Fruit fly (Drosophila melanogaster): ENCODE results near the gene CG16986.
A peak's percentile ranks its signal among the peaks of the same experiment; 100 is the strongest.

Gene CG16986

DNA sequence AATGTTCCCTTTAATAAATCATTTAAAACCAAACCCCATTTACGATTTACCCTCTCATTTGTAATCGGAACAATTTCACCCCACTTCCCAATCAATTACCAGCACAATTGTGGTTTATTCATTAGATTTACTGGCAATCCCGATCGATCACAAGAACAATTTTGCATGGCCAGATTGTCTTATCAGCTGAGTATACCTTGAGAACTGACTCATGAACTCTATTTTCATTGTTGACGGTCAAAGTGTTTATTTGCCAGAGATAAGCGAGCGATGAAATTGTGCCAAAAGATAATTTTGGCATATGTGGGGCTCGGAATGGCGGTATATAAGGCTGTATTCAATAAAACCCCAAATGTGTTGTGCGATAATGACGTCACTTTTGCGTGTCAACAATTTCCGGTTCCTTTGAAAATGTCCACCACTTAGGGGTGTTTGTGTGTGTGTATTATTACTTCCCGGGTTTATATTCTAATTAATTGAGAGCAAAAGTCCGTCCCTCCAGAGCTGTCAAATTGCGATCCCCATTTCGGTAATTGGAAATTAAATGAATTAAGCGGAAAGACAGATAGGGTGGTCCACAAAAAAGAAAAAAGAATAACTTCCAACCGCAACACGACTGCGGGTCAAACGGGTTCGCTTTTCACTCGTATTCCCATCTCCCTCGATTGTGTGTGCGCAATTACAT is 27.1 kb upstream of the CG16986 start:
- TF ChIP-seq psq (optimal IDR thresholded peaks at IDR 0.05) (no peak), pan (optimal IDR thresholded peaks at IDR 0.05) (no peak), Dll (optimal IDR thresholded peaks at IDR 0.05) (no peak), CG8478 (optimal IDR thresholded peaks at IDR 0.05) (no peak), EcR (GFP tag; optimal IDR thresholded peaks at IDR 0.05) (no peak), usp (GFP tag; optimal IDR thresholded peaks at IDR 0.05) (no peak)

DNA sequence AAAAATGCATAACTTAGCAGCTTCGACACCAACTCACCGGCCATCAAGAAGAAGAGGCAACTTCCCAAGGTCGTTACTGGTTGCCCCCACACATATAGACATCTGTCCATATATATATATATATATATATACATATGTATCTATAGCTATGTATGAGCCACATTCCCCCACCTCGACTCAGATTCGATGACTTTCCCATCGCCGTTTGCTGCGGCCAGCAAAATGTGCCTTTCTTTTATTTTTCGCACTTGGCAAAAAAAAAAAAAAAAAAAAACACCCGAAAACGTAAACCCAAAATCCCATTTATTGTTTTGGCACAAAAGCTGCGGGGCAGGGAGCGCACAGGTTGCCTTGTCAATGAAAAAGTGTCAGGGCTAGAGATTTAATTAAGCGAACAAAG is 25.4 kb upstream of the CG16986 start:
- TF ChIP-seq psq (optimal IDR thresholded peaks at IDR 0.05) (no peak), pan (optimal IDR thresholded peaks at IDR 0.05) (no peak), usp (GFP tag; optimal IDR thresholded peaks at IDR 0.05) (no peak), Dll (optimal IDR thresholded peaks at IDR 0.05) (no peak), CG8478 (optimal IDR thresholded peaks at IDR 0.05) (no peak), EcR (GFP tag; optimal IDR thresholded peaks at IDR 0.05) (no peak)

DNA sequence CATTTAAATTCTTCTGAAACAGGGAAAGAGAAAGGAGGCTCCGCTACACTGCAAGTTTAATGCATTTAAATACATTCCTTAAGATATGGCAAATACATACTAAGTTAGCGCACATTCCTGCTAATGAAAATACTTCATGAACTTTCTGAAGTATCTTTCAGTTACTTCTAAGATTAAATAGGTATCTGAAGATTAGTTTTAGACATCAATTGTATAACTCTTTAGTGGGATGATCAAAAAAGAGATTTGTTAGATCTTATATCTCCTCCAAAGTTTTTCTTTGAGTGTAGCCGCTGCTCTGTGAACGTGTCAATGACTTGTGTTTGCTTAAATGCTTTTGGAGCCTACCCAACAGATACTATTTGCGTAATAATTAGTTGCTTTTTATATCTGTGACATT is 24.9 kb upstream of the CG16986 start:
- no peak for TF ChIP-seq usp (GFP tag; optimal IDR thresholded peaks at IDR 0.05)
- TF ChIP-seq Dll (optimal IDR thresholded peaks at IDR 0.05) = no peak

DNA sequence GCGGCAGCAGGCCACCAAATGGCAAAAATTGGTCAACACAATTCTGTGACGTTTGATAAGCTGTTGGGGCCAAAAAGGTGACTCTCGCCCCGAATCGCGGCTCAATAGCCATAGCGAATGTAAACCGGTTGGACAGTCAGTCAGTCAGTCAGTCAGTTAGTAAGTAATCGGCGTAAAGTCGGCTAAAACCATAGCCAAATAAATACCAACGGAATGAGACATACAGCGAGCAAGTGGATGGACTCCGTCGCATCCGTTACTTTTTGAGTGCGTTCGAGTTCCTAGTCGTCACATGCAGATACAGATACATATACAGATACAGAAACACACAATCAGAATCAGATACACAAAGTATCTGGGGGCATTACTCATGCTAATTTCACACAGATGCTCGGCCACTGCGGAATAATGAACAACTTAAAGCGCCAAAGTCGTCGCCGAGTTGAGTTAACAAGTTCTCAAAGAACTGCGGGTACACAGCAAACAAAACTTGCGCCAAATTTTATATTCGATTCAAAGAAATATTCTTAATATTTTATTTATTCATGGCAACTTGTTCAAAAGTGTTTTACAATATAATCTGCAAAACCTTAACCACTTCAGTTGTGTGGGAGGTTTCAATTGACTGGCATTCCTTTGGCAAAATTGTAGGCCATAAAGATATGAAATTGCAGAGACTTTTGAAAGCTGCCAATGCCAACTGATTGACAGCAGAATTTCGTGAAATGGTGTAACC is 22.9 kb upstream of the CG16986 start:
- TF ChIP-seq pan (optimal IDR thresholded peaks at IDR 0.05) (no peak), usp (GFP tag; optimal IDR thresholded peaks at IDR 0.05) (no peak), psq (optimal IDR thresholded peaks at IDR 0.05) (no peak), CG8478 (optimal IDR thresholded peaks at IDR 0.05) (no peak), Dll (optimal IDR thresholded peaks at IDR 0.05) (no peak), EcR (GFP tag; optimal IDR thresholded peaks at IDR 0.05) (no peak)

dm6 chr3L:2578315-2578714 is 21.8 kb upstream of the CG16986 start:
- TF ChIP-seq Dll (optimal IDR thresholded peaks at IDR 0.05) (no peak), pan (optimal IDR thresholded peaks at IDR 0.05) (no peak), EcR (GFP tag; optimal IDR thresholded peaks at IDR 0.05) (no peak), usp (GFP tag; optimal IDR thresholded peaks at IDR 0.05) (no peak), CG8478 (optimal IDR thresholded peaks at IDR 0.05) (no peak), psq (optimal IDR thresholded peaks at IDR 0.05) (no peak)

DNA sequence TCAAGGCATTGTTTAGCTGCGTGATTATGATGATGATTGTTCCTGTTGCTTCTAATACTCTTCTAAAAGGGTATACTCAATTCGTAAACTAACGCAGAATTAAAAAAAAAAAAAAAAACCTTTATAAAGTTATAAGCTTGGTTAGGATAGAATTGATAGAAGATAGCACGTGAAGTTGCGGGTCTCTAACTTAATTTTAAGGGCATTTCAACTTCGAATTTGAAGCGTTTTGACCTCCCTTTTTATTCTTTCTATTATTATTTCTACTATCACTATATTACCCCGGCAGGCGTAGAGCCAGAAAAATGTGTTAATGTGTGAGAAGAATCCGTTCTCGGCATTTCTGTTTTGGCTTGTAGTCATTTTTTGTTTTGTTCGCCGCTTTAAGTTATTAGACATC is 21.4 kb upstream of the CG16986 start:
- no peak for TF ChIP-seq psq (optimal IDR thresholded peaks at IDR 0.05)
- TF ChIP-seq CG8478 (optimal IDR thresholded peaks at IDR 0.05) = no peak
- TF ChIP-seq Dll (optimal IDR thresholded peaks at IDR 0.05) = no peak
- no peak for TF ChIP-seq EcR (GFP tag; optimal IDR thresholded peaks at IDR 0.05)
- TF ChIP-seq usp (GFP tag; optimal IDR thresholded peaks at IDR 0.05) = no peak
- no peak for TF ChIP-seq pan (optimal IDR thresholded peaks at IDR 0.05)

- TF ChIP-seq EcR (GFP tag; optimal IDR thresholded peaks at IDR 0.05) (peak; percentile 40 to 81), psq (optimal IDR thresholded peaks at IDR 0.05) (no peak)
Observed at dm6 chr3L:2579557-2580224, 20.4 kb upstream of the CG16986 start.

DNA sequence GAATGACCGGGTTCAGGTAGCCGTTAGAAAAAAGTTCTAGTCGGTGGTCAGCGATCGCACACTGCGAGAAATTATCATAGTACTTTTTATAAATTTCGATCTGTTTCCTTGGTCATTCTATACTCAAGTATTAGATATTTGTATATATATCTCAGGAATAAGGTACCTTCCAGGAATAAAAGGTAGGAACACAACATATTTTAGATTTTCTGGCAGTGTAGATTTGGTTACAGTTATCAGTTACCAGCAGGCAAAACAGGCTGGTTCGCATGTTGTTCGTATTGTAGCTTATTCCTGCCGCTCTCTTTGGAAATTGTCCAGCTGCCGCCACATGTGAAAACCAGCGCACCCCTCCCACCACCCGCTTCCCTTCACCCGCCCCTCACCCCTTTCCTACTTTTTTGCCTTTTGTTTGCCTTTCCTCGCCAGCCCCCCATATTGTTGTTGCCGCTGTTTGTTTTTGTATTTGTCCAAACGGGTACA is 18.7 kb upstream of the CG16986 start:
- TF ChIP-seq EcR (GFP tag; optimal IDR thresholded peaks at IDR 0.05) (no peak), psq (optimal IDR thresholded peaks at IDR 0.05) (no peak), Dll (optimal IDR thresholded peaks at IDR 0.05) (no peak), usp (GFP tag; optimal IDR thresholded peaks at IDR 0.05) (no peak), pan (optimal IDR thresholded peaks at IDR 0.05) (no peak), CG8478 (optimal IDR thresholded peaks at IDR 0.05) (no peak)

DNA sequence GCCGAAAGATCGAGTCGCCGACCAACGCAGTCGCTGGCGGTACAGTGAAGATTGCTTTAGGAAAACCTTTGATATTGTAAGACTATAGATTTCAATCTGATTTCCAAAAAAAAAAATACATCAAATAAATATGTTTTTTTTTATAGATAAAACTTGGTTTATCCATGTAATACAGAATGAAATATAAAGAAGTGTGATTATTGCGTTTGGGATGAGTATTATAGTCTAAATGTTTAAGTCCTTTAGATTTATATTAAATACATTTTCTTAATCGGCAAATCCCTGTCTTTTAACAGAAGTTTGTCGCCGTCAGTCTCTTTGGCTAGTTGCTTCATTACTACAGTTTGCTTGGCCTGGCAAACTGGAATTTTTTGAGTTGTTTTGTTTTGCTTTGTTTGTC is 18.3 kb upstream of the CG16986 start:
- TF ChIP-seq pan (optimal IDR thresholded peaks at IDR 0.05) (no peak), psq (optimal IDR thresholded peaks at IDR 0.05) (no peak), usp (GFP tag; optimal IDR thresholded peaks at IDR 0.05) (no peak), Dll (optimal IDR thresholded peaks at IDR 0.05) (no peak), CG8478 (optimal IDR thresholded peaks at IDR 0.05) (no peak), EcR (GFP tag; optimal IDR thresholded peaks at IDR 0.05) (no peak)

dm6 chr3L:2582290-2582689 is 17.8 kb upstream of the CG16986 start:
- no peak for TF ChIP-seq EcR (GFP tag; optimal IDR thresholded peaks at IDR 0.05)
- TF ChIP-seq pan (optimal IDR thresholded peaks at IDR 0.05) = no peak
- no peak for TF ChIP-seq psq (optimal IDR thresholded peaks at IDR 0.05)
- no peak for TF ChIP-seq usp (GFP tag; optimal IDR thresholded peaks at IDR 0.05)
- TF ChIP-seq Dll (optimal IDR thresholded peaks at IDR 0.05) = no peak
- no peak for TF ChIP-seq CG8478 (optimal IDR thresholded peaks at IDR 0.05)

DNA sequence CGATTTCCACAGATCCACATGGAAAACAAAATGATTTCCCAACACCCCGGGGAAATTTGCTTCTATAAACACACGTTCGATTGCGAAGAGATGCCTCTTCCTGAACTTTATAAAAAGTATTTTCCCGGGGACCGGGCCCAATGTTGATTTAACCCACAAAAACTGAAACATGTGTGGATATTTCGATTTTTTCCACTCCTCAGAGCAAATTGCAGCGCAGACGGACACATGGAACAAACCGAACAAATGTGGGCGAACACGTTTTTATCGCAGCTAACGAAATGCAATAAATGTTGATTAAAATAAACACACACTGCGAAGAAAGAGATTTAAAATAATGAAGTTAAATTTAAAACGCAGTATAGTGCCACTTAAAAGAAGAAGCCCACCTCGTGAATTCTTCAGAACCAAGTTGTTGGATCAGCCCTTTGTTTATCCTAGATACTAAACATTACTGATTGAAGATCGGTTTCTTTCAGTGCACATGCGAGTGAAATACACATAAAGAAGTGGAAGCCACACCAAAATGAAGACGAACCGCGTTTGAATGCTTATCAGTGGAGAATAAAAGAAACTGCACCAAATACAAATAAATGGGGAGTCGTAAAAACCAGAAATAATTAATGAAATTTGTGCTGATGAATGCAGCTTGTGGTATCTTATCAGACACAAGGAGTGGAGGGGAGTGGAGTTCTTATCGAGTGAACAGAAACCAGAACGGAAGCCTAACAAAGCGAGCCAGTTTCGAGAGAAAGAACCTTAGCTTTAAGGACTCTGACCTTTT is 17.2 kb upstream of the CG16986 start:
- TF ChIP-seq CG8478 (optimal IDR thresholded peaks at IDR 0.05) (no peak), EcR (GFP tag; optimal IDR thresholded peaks at IDR 0.05) (peak in 1 of 2 experiments; percentile 42)

DNA sequence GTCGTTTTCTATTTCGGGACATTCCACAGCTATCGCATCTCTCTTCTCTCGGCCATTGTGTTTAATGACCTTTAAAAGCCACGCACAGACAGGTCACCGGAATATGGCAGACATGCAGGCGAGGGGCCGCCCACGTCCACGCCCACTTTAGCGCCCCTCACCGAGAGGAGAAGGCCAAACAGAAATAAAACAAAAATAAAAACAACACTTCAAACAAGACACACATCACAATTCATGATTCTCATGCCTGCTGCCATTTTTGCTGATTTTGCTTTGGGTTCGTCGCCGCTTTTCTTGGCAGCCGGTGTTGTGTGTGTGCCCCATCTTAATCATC is 16.6 kb upstream of the CG16986 start:
- no peak for TF ChIP-seq psq (optimal IDR thresholded peaks at IDR 0.05)
- TF ChIP-seq pan (optimal IDR thresholded peaks at IDR 0.05) = no peak
- no peak for TF ChIP-seq Dll (optimal IDR thresholded peaks at IDR 0.05)
- TF ChIP-seq usp (GFP tag; optimal IDR thresholded peaks at IDR 0.05) = no peak
- peak in 1 of 2 experiments; percentile 60 for TF ChIP-seq EcR (GFP tag; optimal IDR thresholded peaks at IDR 0.05)
- TF ChIP-seq CG8478 (optimal IDR thresholded peaks at IDR 0.05) = no peak
